Worm (Caenorhabditis elegans): ENCODE results near the gene C29F5.8.

Gene C29F5.8

DNA sequence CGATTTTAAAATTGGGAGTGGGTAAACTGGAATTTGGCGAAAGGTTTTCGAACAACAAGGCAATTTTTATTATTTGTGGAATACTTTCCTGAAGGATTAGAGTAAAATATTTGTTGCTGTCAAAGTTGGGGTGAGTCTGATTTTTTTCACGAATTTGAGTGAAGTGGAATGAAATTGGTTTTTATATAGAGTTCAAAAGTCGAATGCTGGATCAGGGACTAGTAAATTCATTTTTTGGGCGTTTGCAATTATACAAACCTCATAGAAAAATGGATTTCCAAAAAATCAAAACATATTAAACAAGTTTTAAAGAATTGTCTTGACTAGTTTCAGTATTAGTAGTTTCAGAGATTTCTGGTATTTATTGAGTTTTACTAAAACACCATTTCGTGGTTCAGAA, 33.7 kb downstream of the C29F5.8 start, which contains the start of gene C32D5.7:
TSS of gene C32D5.7 (minus strand) at position 101 of the 400 bp plus-strand sequence.
- TF ChIP-seq mes-2 (tag; optimal IDR thresholded peaks at IDR 0.05; ENCODE audit: poor library complexity, severe bottlenecking) = no peak
- no peak for TF ChIP-seq nhr-10 (tag; optimal IDR thresholded peaks at IDR 0.05)
- no peak for TF ChIP-seq fos-1 (tag; optimal IDR thresholded peaks at IDR 0.05)
- no peak for TF ChIP-seq ceh-62 (tag; optimal IDR thresholded peaks at IDR 0.05)
- no peak for TF ChIP-seq nhr-77 (tag; optimal IDR thresholded peaks at IDR 0.05)
- TF ChIP-seq daf-8 (GFP tag; IDR thresholded peaks at IDR 0.05) = no peak
- no peak for TF ChIP-seq lsy-2 (tag; optimal IDR thresholded peaks at IDR 0.05)
- TF ChIP-seq mxl-2 (GFP tag; conservative IDR thresholded peaks at IDR 0.05) = no peak
- no peak for TF ChIP-seq dve-1 (tag; optimal IDR thresholded peaks at IDR 0.05; ENCODE audit: insufficient read depth)
- TF ChIP-seq daf-19 (GFP tag; conservative IDR thresholded peaks at IDR 0.05) = no peak
- TF ChIP-seq egl-27 (tag; optimal IDR thresholded peaks at IDR 0.05) = no peak
- no peak for TF ChIP-seq pha-4 (GFP tag; IDR thresholded peaks at IDR 0.05)
- TF ChIP-seq pha-4 (tag; optimal IDR thresholded peaks at IDR 0.05) = no peak
- no peak for TF ChIP-seq ctbp-1 (GFP tag; IDR thresholded peaks at IDR 0.05)
- no peak for TF ChIP-seq unc-39 (tag; optimal IDR thresholded peaks at IDR 0.05)
- no peak for TF ChIP-seq nhr-28 (tag; optimal IDR thresholded peaks at IDR 0.05)
- TF ChIP-seq cey-2 (tag; optimal IDR thresholded peaks at IDR 0.05; ENCODE audit: borderline replicate concordance, insufficient read depth) = no peak
- TF ChIP-seq mep-1 (tag; optimal IDR thresholded peaks at IDR 0.05) = no peak
- no peak for TF ChIP-seq skn-1 (tag; optimal IDR thresholded peaks at IDR 0.05)
- no peak for TF ChIP-seq zfp-3 (GFP tag; conservative IDR thresholded peaks at IDR 0.05)
- no peak for TF ChIP-seq ama-1 (optimal IDR thresholded peaks at IDR 0.05)

DNA sequence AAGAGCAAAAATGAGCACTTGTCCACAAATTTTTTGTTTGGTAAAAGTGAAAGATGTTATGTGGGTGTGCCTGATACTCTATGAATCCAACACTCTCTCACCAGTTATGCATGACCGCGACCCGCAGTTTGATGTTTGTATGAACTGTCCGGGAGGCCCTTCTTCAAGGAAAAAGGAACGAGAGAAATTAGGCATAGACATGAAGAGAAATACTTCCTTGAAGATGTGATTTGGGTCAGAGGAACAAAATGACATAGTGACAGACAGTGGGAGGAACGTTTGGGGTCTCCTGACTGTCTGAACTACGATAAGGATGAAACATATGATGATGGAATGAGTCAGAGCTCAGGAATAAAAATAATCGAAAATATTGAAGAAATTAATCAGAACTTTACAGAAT, 34.9 kb downstream of the C29F5.8 start:
- peak; percentile 19 for TF ChIP-seq hlh-11 (tag; optimal IDR thresholded peaks at IDR 0.05)
- peak; percentile 63 for TF ChIP-seq hlh-30 (tag; optimal IDR thresholded peaks at IDR 0.05; ENCODE audit: insufficient read depth)
- peak; percentile 96 for TF ChIP-seq aha-1 (tag)
- no peak for TF ChIP-seq nhr-41 (GFP tag; IDR thresholded peaks at IDR 0.05)
- TF ChIP-seq daf-16 (GFP tag; optimal IDR thresholded peaks at IDR 0.05) = no peak
- TF ChIP-seq daf-16 (tag; optimal IDR thresholded peaks at IDR 0.05) = no peak
- no peak for TF ChIP-seq nhr-25 (tag; optimal IDR thresholded peaks at IDR 0.05; ENCODE audit: borderline replicate concordance, insufficient read depth)
- TF ChIP-seq zfp-2 (tag; optimal IDR thresholded peaks at IDR 0.05) = no peak
- TF ChIP-seq zip-11 (GFP tag; IDR thresholded peaks at IDR 0.05) = no peak

- peak; percentile 75 for TF ChIP-seq aha-1 (tag)
- no peak for TF ChIP-seq rbr-2 (tag; optimal IDR thresholded peaks at IDR 0.05)
- TF ChIP-seq unc-62 (GFP tag; optimal IDR thresholded peaks at IDR 0.05 in 1 of 2) = peak in 1 of 2 experiments; percentile 23
- TF ChIP-seq unc-62 (tag; optimal IDR thresholded peaks at IDR 0.05) = no peak
These were observed 36.2 kb downstream of the C29F5.8 start for ce11 chrII:6342455-6342854.

- TF ChIP-seq hlh-11 (tag; optimal IDR thresholded peaks at IDR 0.05) (peak; percentile 5), hmg-1.1 (GFP tag; IDR thresholded peaks at IDR 0.05) (no peak), lsy-2 (tag; optimal IDR thresholded peaks at IDR 0.05) (peak in 1 of 2 experiments; percentile 35), unc-62 (GFP tag; optimal IDR thresholded peaks at IDR 0.05 in 1 of 2) (peak in 1 of 2 experiments; percentile 77), unc-62 (tag; optimal IDR thresholded peaks at IDR 0.05) (no peak), aha-1 (tag) (peak; percentile 96), hif-1 (tag; optimal IDR thresholded peaks at IDR 0.05) (no peak), nhr-11 (tag; optimal IDR thresholded peaks at IDR 0.05) (peak; percentile 18), nhr-28 (tag; optimal IDR thresholded peaks at IDR 0.05) (peak; percentile 32)
These were observed 37.7 kb downstream of the C29F5.8 start, which contains the start of gene txt-18 for ce11 chrII:6343893-6344292. txt-18 (plus strand) TSS chrII:6344072.

All from whole organism, L4 larva.